Worm (Caenorhabditis elegans) whole organism, midembryonic: Measurements from ENCODE around the gene dis-3.

Experiments
- T22C8.4 ChIP-seq: fragments of 200-800 bp; sonication (Bioruptor generic); IDR thresholded peaks from 2 replicates; pipeline ENCODE4 v1.3.6; 2022; ENCODE audit warnings: missing genetic modification characterization, missing compliant biosample characterization
- cog-1 ChIP-seq: sonication (generic microtip); optimal IDR thresholded peaks from 2 replicates; lab custom pipeline; 2016; ENCODE audit warnings: missing genetic modification characterization, missing compliant biosample characterization
- flt-1 ChIP-seq: fragments of 200-800 bp; sonication (Bioruptor generic); IDR thresholded peaks from 2 replicates; pipeline ENCODE4 v1.3.6; 2022; ENCODE audit warnings: missing genetic modification characterization, missing compliant biosample characterization
- klf-2 ChIP-seq: fragments of 200-800 bp; sonication (Bioruptor generic); conservative IDR thresholded peaks from 2 replicates; pipeline ENCODE4 v1.3.6; 2022; ENCODE audit warnings: missing genetic modification reagents, missing genetic modification characterization, missing compliant biosample characterization
- med-1 ChIP-seq: sonication (generic microtip); optimal IDR thresholded peaks from 2 replicates; lab custom pipeline; 2017; ENCODE audit warnings: missing genetic modification characterization, mild to moderate bottlenecking, missing compliant biosample characterization, antibody characterized with exemption, missing genetic modification reagents; ENCODE audit not compliant: insufficient read depth
- ref-1 ChIP-seq: fragments of 200-800 bp; sonication (Bioruptor generic); conservative IDR thresholded peaks from 2 replicates; pipeline ENCODE4 v1.3.6; 2022; ENCODE audit warnings: missing genetic modification reagents, missing genetic modification characterization, missing compliant biosample characterization
- ztf-29 ChIP-seq: fragments of 200-800 bp; sonication (Bioruptor generic); IDR thresholded peaks from 2 replicates; pipeline ENCODE4 v1.3.6; 2022; ENCODE audit warnings: missing genetic modification reagents, missing genetic modification characterization, missing compliant biosample characterization

ce11 chrIV:10129957-10130356 lies 33.0 kb downstream of the dis-3 start, which contains the start of gene glt-3:
- TF ChIP-seq cog-1 (tag; lab: Kevin White, UChicago) (no peak), ztf-29 (GFP tag; lab: Robert Waterston, UW) (no peak), med-1 (GFP tag; lab: Kevin White, UChicago) (no peak), T22C8.4 (GFP tag; lab: Robert Waterston, UW) (no peak), klf-2 (no peak), ref-1 (GFP tag; lab: Robert Waterston, UW) (no peak), flt-1 (no peak)
